Worm (Caenorhabditis elegans) whole organism, L3 larva: ENCODE measurements around the gene tbx-37.
A peak's percentile ranks its signal among the peaks of the same experiment; 100 is the strongest.

ENCODE experiments used
- R02D3.7 ChIP-seq: fragments of 150-350 bp; optimal IDR thresholded peaks from 2 replicates; lab custom pipeline; 2014; ENCODE audit warnings: missing biosample characterization, missing genetic modification characterization
- ZK546.5 ChIP-seq: sonication (generic microtip); optimal IDR thresholded peaks from 2 replicates; lab custom pipeline; 2017; ENCODE audit warnings: missing biosample characterization, missing genetic modification characterization
- ceh-9 ChIP-seq: sonication (generic microtip); optimal IDR thresholded peaks from 2 replicates; lab custom pipeline; 2018; ENCODE audit warnings: missing biosample characterization, missing genetic modification characterization
- lin-15B ChIP-seq: fragments of 150-350 bp; optimal IDR thresholded peaks from 2 replicates; lab custom pipeline; 2014; ENCODE audit warnings: missing biosample characterization, missing genetic modification characterization
- lin-39 ChIP-seq: fragments of 150-350 bp; optimal IDR thresholded peaks from 2 replicates; lab custom pipeline; 2018; ENCODE audit warnings: missing biosample characterization, missing genetic modification reagents, missing genetic modification characterization
- nhr-11 ChIP-seq: fragments of 150-350 bp; optimal IDR thresholded peaks from 2 replicates; lab custom pipeline; 2014; ENCODE audit warnings: missing biosample characterization, missing genetic modification characterization
- nhr-12 ChIP-seq: fragments of 150-350 bp; optimal IDR thresholded peaks from 2 replicates; lab custom pipeline; 2014; ENCODE audit warnings: missing biosample characterization, missing genetic modification characterization
- nhr-23 ChIP-seq: fragments of 150-350 bp; optimal IDR thresholded peaks from 2 replicates; lab custom pipeline; 2014; ENCODE audit warnings: missing biosample characterization, missing genetic modification reagents, missing genetic modification characterization
- nhr-237 ChIP-seq: fragments of 150-350 bp; optimal IDR thresholded peaks from 2 replicates; lab custom pipeline; 2014; ENCODE audit warnings: missing biosample characterization, missing genetic modification characterization
- nhr-28 ChIP-seq: fragments of 150-350 bp; optimal IDR thresholded peaks from 2 replicates; lab custom pipeline; 2014; ENCODE audit warnings: missing biosample characterization, missing genetic modification characterization
- pqm-1 ChIP-seq: fragments of 150-350 bp; optimal IDR thresholded peaks from 2 replicates; lab custom pipeline; 2017; ENCODE audit warnings: missing biosample characterization, missing genetic modification characterization, inconsistent platforms
- skn-1 ChIP-seq: fragments of 150-350 bp; optimal IDR thresholded peaks from 2 replicates; lab custom pipeline; 2014; ENCODE audit warnings: missing biosample characterization, missing genetic modification characterization
- snpc-4 ChIP-seq: fragments of 150-350 bp; optimal IDR thresholded peaks from 2 replicates; lab custom pipeline; 2014; ENCODE audit warnings: missing biosample characterization, missing genetic modification characterization
- unc-62 ChIP-seq: fragments of 150-350 bp; sonication (generic microtip); optimal IDR thresholded peaks from 4 replicates; lab custom pipeline; 2014; ENCODE audit warnings: missing biosample characterization, missing genetic modification reagents, missing genetic modification characterization

ce11 chrIII:11195553-11195952 lies 31.4 kb downstream of the tbx-37 start:
- no peak for TF ChIP-seq ceh-9 (tag; lab: Kevin White, UChicago)
- TF ChIP-seq unc-62 (GFP tag; lab: Kevin White, UChicago): no peak
- no peak for TF ChIP-seq ZK546.5 (tag; lab: Kevin White, UChicago)
- no peak for TF ChIP-seq lin-15B
- TF ChIP-seq pqm-1 (tag; lab: Kevin White, UChicago): peak; percentile 54
- no peak for TF ChIP-seq snpc-4 (tag; lab: Kevin White, UChicago)
- no peak for TF ChIP-seq skn-1
- no peak for TF ChIP-seq R02D3.7 (tag; lab: Kevin White, UChicago)
- no peak for TF ChIP-seq nhr-11
- no peak for TF ChIP-seq lin-39 (tag; lab: Kevin White, UChicago)
- TF ChIP-seq nhr-23 (tag; lab: Kevin White, UChicago): no peak
- no peak for TF ChIP-seq nhr-237 (tag; lab: Kevin White, UChicago)
- no peak for TF ChIP-seq nhr-28 (tag; lab: Kevin White, UChicago)
- no peak for TF ChIP-seq nhr-12 (tag; lab: Kevin White, UChicago)
